Worm (Caenorhabditis elegans) whole organism, young adult: Measurements from ENCODE around the gene tbg-1.

ENCODE experiments used
- B0019.2 ChIP-seq: fragments of 200-800 bp; sonication (Bioruptor generic); conservative IDR thresholded peaks from 2 replicates; pipeline ENCODE4 v1.3.6; 2022; ENCODE audit warnings: missing genetic modification reagents, missing genetic modification characterization, missing compliant biosample characterization
- B0336.3 ChIP-seq: fragments of 200-800 bp; sonication (Bioruptor generic); IDR thresholded peaks from 2 replicates; pipeline ENCODE4 v1.3.6; 2022; ENCODE audit warnings: missing genetic modification characterization, missing compliant biosample characterization
- C06A6.2 ChIP-seq: fragments of 200-800 bp; sonication (Bioruptor generic); conservative IDR thresholded peaks from 2 replicates; pipeline ENCODE4 v1.3.6; 2022; ENCODE audit warnings: missing genetic modification characterization, missing compliant biosample characterization
- C17E4.6 ChIP-seq: fragments of 200-800 bp; sonication (Bioruptor generic); IDR thresholded peaks from 2 replicates; pipeline ENCODE4 v1.3.6; 2022; ENCODE audit warnings: missing genetic modification reagents, missing genetic modification characterization, missing compliant biosample characterization
- F23B12.7 ChIP-seq: sonication (generic microtip); optimal IDR thresholded peaks from 2 replicates; lab custom pipeline; 2017; ENCODE audit warnings: missing genetic modification characterization, mild to moderate bottlenecking, missing compliant biosample characterization, antibody characterized with exemption, moderate library complexity; ENCODE audit not compliant: insufficient read depth
- T07F8.4 ChIP-seq: sonication (generic microtip); optimal IDR thresholded peaks from 2 replicates; lab custom pipeline; 2016; ENCODE audit warnings: mild to moderate bottlenecking, missing genetic modification characterization, moderate library complexity, missing compliant biosample characterization
- Y79H2A.3 ChIP-seq: fragments of 200-800 bp; sonication (Bioruptor generic); conservative IDR thresholded peaks from 2 replicates; pipeline ENCODE4 v1.3.6; 2022; ENCODE audit warnings: missing genetic modification reagents, missing genetic modification characterization, missing compliant biosample characterization
- aptf-2 ChIP-seq: fragments of 200-800 bp; sonication (Bioruptor generic); conservative IDR thresholded peaks from 2 replicates; pipeline ENCODE4 v1.3.6; 2022; ENCODE audit warnings: missing genetic modification reagents, missing genetic modification characterization, missing compliant biosample characterization
- attf-5 ChIP-seq: fragments of 200-800 bp; sonication (Bioruptor generic); optimal IDR thresholded peaks from 2 replicates; lab custom pipeline; 2018; ENCODE audit warnings: mild to moderate bottlenecking, missing genetic modification characterization, missing compliant biosample characterization
- ceh-27 ChIP-seq: fragments of 200-800 bp; sonication (Bioruptor generic); optimal IDR thresholded peaks from 2 replicates; lab custom pipeline; 2018; ENCODE audit warnings: mild to moderate bottlenecking, missing genetic modification characterization, moderate library complexity, missing compliant biosample characterization
- ceh-40 ChIP-seq: fragments of 200-800 bp; sonication (Bioruptor generic); IDR thresholded peaks from 2 replicates; pipeline ENCODE4 v1.3.6; 2022; ENCODE audit warnings: missing genetic modification characterization, missing compliant biosample characterization
- ceh-58 ChIP-seq: fragments of 200-800 bp; sonication (Bioruptor generic); IDR thresholded peaks from 2 replicates; pipeline ENCODE4 v1.3.6; 2022; ENCODE audit warnings: missing genetic modification characterization, missing compliant biosample characterization
- chd-7 ChIP-seq: sonication (generic microtip); optimal IDR thresholded peaks from 2 replicates; lab custom pipeline; 2016; ENCODE audit warnings: mild to moderate bottlenecking, missing genetic modification characterization, moderate library complexity, missing compliant biosample characterization
- dpff-1 ChIP-seq: sonication (generic microtip); optimal IDR thresholded peaks from 2 replicates; lab custom pipeline; 2017; ENCODE audit warnings: mild to moderate bottlenecking, missing genetic modification characterization, missing compliant biosample characterization
- egl-18 ChIP-seq: fragments of 200-800 bp; sonication (Bioruptor generic); IDR thresholded peaks from 2 replicates; pipeline ENCODE4 v1.3.6; 2022; ENCODE audit warnings: missing genetic modification reagents, missing genetic modification characterization, missing compliant biosample characterization
- egl-44 ChIP-seq: fragments of 200-800 bp; sonication (Bioruptor generic); IDR thresholded peaks from 2 replicates; pipeline ENCODE4 v1.3.6; 2022; ENCODE audit warnings: missing genetic modification reagents, missing genetic modification characterization, missing compliant biosample characterization
- ekl-4 ChIP-seq: fragments of 200-800 bp; sonication (Bioruptor generic); IDR thresholded peaks from 2 replicates; pipeline ENCODE4 v1.3.6; 2022; ENCODE audit warnings: missing genetic modification reagents, missing genetic modification characterization, missing compliant biosample characterization
- ets-4 ChIP-seq: fragments of 200-800 bp; sonication (Bioruptor generic); optimal IDR thresholded peaks from 2 replicates; lab custom pipeline; 2018; ENCODE audit warnings: mild to moderate bottlenecking, missing genetic modification characterization, missing compliant biosample characterization
- fkh-3 ChIP-seq: sonication (generic microtip); optimal IDR thresholded peaks from 2 replicates; lab custom pipeline; 2016; ENCODE audit warnings: mild to moderate bottlenecking, missing genetic modification characterization, missing compliant biosample characterization
- him-1 ChIP-seq: sonication (generic microtip); optimal IDR thresholded peaks from 2 replicates; lab custom pipeline; 2016; ENCODE audit warnings: missing genotype, missing genetic modification reagents, missing genetic modification characterization, missing compliant biosample characterization
- hlh-12 ChIP-seq: sonication (generic microtip); optimal IDR thresholded peaks from 2 replicates; lab custom pipeline; 2016; ENCODE audit warnings: missing genetic modification characterization, missing compliant biosample characterization
- hlh-26 ChIP-seq: fragments of 200-800 bp; sonication (Bioruptor generic); conservative IDR thresholded peaks from 2 replicates; pipeline ENCODE4 v1.3.6; 2022; ENCODE audit warnings: missing genetic modification reagents, missing genetic modification characterization, missing compliant biosample characterization
- hmg-20 ChIP-seq: fragments of 200-800 bp; sonication (Bioruptor generic); IDR thresholded peaks from 2 replicates; pipeline ENCODE4 v1.3.6; 2022; ENCODE audit warnings: missing genetic modification reagents, missing genetic modification characterization, missing compliant biosample characterization
- hrde-1 ChIP-seq: sonication (generic microtip); optimal IDR thresholded peaks from 2 replicates; lab custom pipeline; 2016; ENCODE audit warnings: missing genetic modification characterization, mild to moderate bottlenecking, missing compliant biosample characterization, moderate library complexity, missing genotype, missing genetic modification reagents, borderline replicate concordance
- madf-6 ChIP-seq: fragments of 200-800 bp; sonication (Bioruptor generic); IDR thresholded peaks from 2 replicates; pipeline ENCODE4 v1.3.6; 2022; ENCODE audit warnings: missing genetic modification reagents, missing genetic modification characterization, missing compliant biosample characterization
- mel-28 ChIP-seq: sonication (generic microtip); optimal IDR thresholded peaks from 2 replicates; lab custom pipeline; 2016; ENCODE audit warnings: borderline replicate concordance, mild to moderate bottlenecking, missing genetic modification characterization, missing compliant biosample characterization
- mxl-1 ChIP-seq: sonication (generic microtip); optimal IDR thresholded peaks from 2 replicates; lab custom pipeline; 2016; ENCODE audit warnings: missing genetic modification characterization, missing compliant biosample characterization
- nfyb-1 ChIP-seq: fragments of 200-800 bp; sonication (Bioruptor generic); IDR thresholded peaks from 2 replicates; pipeline ENCODE4 v1.3.6; 2022; ENCODE audit warnings: missing genetic modification reagents, missing genetic modification characterization, missing compliant biosample characterization
- nhr-179 ChIP-seq: sonication (generic microtip); optimal IDR thresholded peaks from 2 replicates; lab custom pipeline; 2016; ENCODE audit warnings: mild to moderate bottlenecking, missing genetic modification characterization, missing compliant biosample characterization
- nhr-27 ChIP-seq: fragments of 200-800 bp; sonication (Bioruptor generic); optimal IDR thresholded peaks from 2 replicates; lab custom pipeline; 2018; ENCODE audit warnings: mild to moderate bottlenecking, missing genetic modification characterization, moderate library complexity, missing compliant biosample characterization
- nhr-80 ChIP-seq: sonication (generic microtip); optimal IDR thresholded peaks from 2 replicates; lab custom pipeline; 2016; ENCODE audit warnings: missing genetic modification characterization, missing compliant biosample characterization
- pbrm-1 ChIP-seq: fragments of 200-800 bp; sonication (Bioruptor generic); IDR thresholded peaks from 2 replicates; pipeline ENCODE4 v1.3.6; 2022; ENCODE audit warnings: missing genetic modification reagents, missing genetic modification characterization, missing compliant biosample characterization
- repo-1 ChIP-seq: sonication (generic microtip); optimal IDR thresholded peaks from 2 replicates; lab custom pipeline; 2017; ENCODE audit warnings: mild to moderate bottlenecking, missing genetic modification characterization, missing compliant biosample characterization
- rpc-1 ChIP-seq, 2 experiments: fragments of 150-350 bp in 1 of 2; sonication (generic microtip) in 1 of 2; optimal IDR thresholded peaks; 2 replicates each; lab custom pipeline; 2014 to 2018; ENCODE audit warnings: missing biosample characterization in 1 of 2, missing genetic modification characterization in 1 of 2, missing genetic modification reagents in 1 of 2, missing genotype in 1 of 2
- snpc-1.3 ChIP-seq: sonication (generic microtip); optimal IDR thresholded peaks from 2 replicates; lab custom pipeline; 2017; ENCODE audit warnings: missing genetic modification characterization, mild to moderate bottlenecking, missing compliant biosample characterization, antibody characterized with exemption, moderate library complexity, missing genotype, missing genetic modification reagents; ENCODE audit not compliant: insufficient read depth
- sptf-2 ChIP-seq: fragments of 200-800 bp; sonication (Bioruptor generic); optimal IDR thresholded peaks from 2 replicates; lab custom pipeline; 2018; ENCODE audit warnings: mild to moderate bottlenecking, missing genetic modification characterization, missing compliant biosample characterization
- tbp1 ChIP-seq: fragments of 200-800 bp; sonication (Bioruptor generic); optimal IDR thresholded peaks from 2 replicates; lab custom pipeline; 2018; ENCODE audit warnings: mild to moderate bottlenecking, missing genetic modification characterization, missing compliant biosample characterization
- ztf-18 ChIP-seq: sonication (generic microtip); optimal IDR thresholded peaks from 2 replicates; lab custom pipeline; 2016; ENCODE audit warnings: missing genotype, mild to moderate bottlenecking, missing genetic modification characterization, missing compliant biosample characterization
- ztf-25 ChIP-seq: fragments of 200-800 bp; sonication (Bioruptor generic); IDR thresholded peaks from 2 replicates; pipeline ENCODE4 v1.3.6; 2022; ENCODE audit warnings: missing genetic modification reagents, missing genetic modification characterization, missing compliant biosample characterization
- ztf-26 ChIP-seq: sonication (generic microtip); optimal IDR thresholded peaks from 2 replicates; lab custom pipeline; 2017; ENCODE audit warnings: missing genetic modification characterization, missing compliant biosample characterization

tbg-1 gene

ce11 chrIII:9598168-9598567 is 30.8 kb downstream of the tbg-1 start, which contains the start of gene F58A4.1:
Gene F58A4.1 (plus strand): TSS chrIII:9598468.
- TF ChIP-seq Y79H2A.3 (GFP tag; lab: Robert Waterston, UW) (no peak), snpc-1.3 (no peak), madf-6 (GFP tag; lab: Robert Waterston, UW) (no peak), egl-18 (GFP tag; lab: Robert Waterston, UW) (no peak), tbp1 (GFP tag; lab: Kevin White, UChicago) (no peak), egl-44 (GFP tag; lab: Robert Waterston, UW) (no peak), ceh-58 (GFP tag; lab: Robert Waterston, UW) (no peak), ztf-18 (tag; lab: Kevin White, UChicago) (no peak), T07F8.4 (tag; lab: Kevin White, UChicago) (no peak), fkh-3 (no peak), ceh-27 (no peak), nhr-27 (tag; lab: Kevin White, UChicago) (no peak), hrde-1 (no peak), sptf-2 (GFP tag; lab: Kevin White, UChicago) (no peak), dpff-1 (no peak), ets-4 (GFP tag; lab: Kevin White, UChicago) (no peak), mel-28 (no peak), hlh-26 (GFP tag; lab: Robert Waterston, UW) (no peak), nfyb-1 (no peak), ekl-4 (GFP tag; lab: Robert Waterston, UW) (no peak)
- TF ChIP-seq, all 124 proteins: peak for 0

ce11 chrIII:9597044-9597443 is 31.9 kb downstream of the tbg-1 start, which contains the start of gene C48B4.12:
Gene C48B4.12 (plus strand): TSS chrIII:9597344.
- TF ChIP-seq ceh-40 (no peak), him-1 (tag; lab: Kevin White, UChicago) (no peak), dpff-1 (no peak), aptf-2 (GFP tag; lab: Robert Waterston, UW) (no peak), tbp1 (GFP tag; lab: Kevin White, UChicago) (no peak), chd-7 (tag; lab: Kevin White, UChicago) (no peak), C17E4.6 (no peak), ztf-26 (tag; lab: Kevin White, UChicago) (no peak), ztf-18 (tag; lab: Kevin White, UChicago) (no peak), rpc-1 (optimal IDR thresholded peaks at IDR 0.05; lab: Kevin White, UChicago) (no peak), rpc-1 (tag; optimal IDR thresholded peaks at IDR 0.05; lab: Kevin White, UChicago) (no peak), repo-1 (no peak), C06A6.2 (GFP tag; lab: Robert Waterston, UW) (no peak), pbrm-1 (GFP tag; lab: Robert Waterston, UW) (no peak), attf-5 (GFP tag; lab: Kevin White, UChicago) (no peak)
- TF ChIP-seq, all 124 proteins: peak for 0

- TF ChIP-seq hlh-12 (tag; lab: Kevin White, UChicago) (no peak), B0019.2 (GFP tag; lab: Robert Waterston, UW) (no peak), mxl-1 (tag; lab: Kevin White, UChicago) (no peak), chd-7 (tag; lab: Kevin White, UChicago) (no peak)
These were observed 33.4 kb downstream of the tbg-1 start, which contains the start of gene rom-2 for ce11 chrIII:9595563-9595962. Gene rom-2 (minus strand): TSS chrIII:9595663.

ce11 chrIII:9592118-9592517 is 36.8 kb downstream of the tbg-1 start, which contains the start of gene acox-1.5:
Gene acox-1.5 (minus strand): TSS chrIII:9592192.
- TF ChIP-seq B0336.3 (no peak), hmg-20 (no peak), ets-4 (GFP tag; lab: Kevin White, UChicago) (no peak), egl-44 (GFP tag; lab: Robert Waterston, UW) (no peak), ztf-25 (GFP tag; lab: Robert Waterston, UW) (no peak), nhr-179 (tag; lab: Kevin White, UChicago) (no peak), F23B12.7 (tag; lab: Kevin White, UChicago) (no peak), nhr-80 (tag; lab: Kevin White, UChicago) (peak; percentile 78)
